Worm (Caenorhabditis elegans) whole organism, L2 larva: ENCODE data around the gene hlh-34.

Source experiments
- C34F6.9 ChIP-seq: fragments of 150-350 bp; optimal IDR thresholded peaks from 2 replicates; lab custom pipeline; 2014; ENCODE audit warnings: missing biosample characterization, missing genetic modification characterization
- F13H6.1 ChIP-seq: sonication (generic microtip); optimal IDR thresholded peaks from 2 replicates; lab custom pipeline; 2016; ENCODE audit warnings: missing genetic modification characterization, missing compliant biosample characterization
- R02D3.7 ChIP-seq: fragments of 150-350 bp; optimal IDR thresholded peaks from 2 replicates; lab custom pipeline; 2014; ENCODE audit warnings: missing biosample characterization, missing genetic modification characterization
- alr-1 ChIP-seq: fragments of 150-350 bp; optimal IDR thresholded peaks from 2 replicates; lab custom pipeline; 2014; ENCODE audit warnings: missing biosample characterization, missing genetic modification characterization
- aly-2 ChIP-seq: fragments of 150-350 bp; optimal IDR thresholded peaks from 2 replicates; lab custom pipeline; 2014; ENCODE audit warnings: missing biosample characterization, missing genetic modification characterization
- ama-1 ChIP-seq: fragments of 150-350 bp; optimal IDR thresholded peaks from 2 replicates; lab custom pipeline; 2018; ENCODE audit warnings: inconsistent platforms
- blmp-1 ChIP-seq: sonication (generic microtip); optimal IDR thresholded peaks from 2 replicates; lab custom pipeline; 2017; ENCODE audit warnings: missing genetic modification characterization, mild to moderate bottlenecking, missing compliant biosample characterization, antibody characterized with exemption, moderate library complexity; ENCODE audit not compliant: insufficient read depth
- ceh-16 ChIP-seq: fragments of 150-350 bp; optimal IDR thresholded peaks from 2 replicates; lab custom pipeline; 2014; ENCODE audit warnings: missing biosample characterization, missing genetic modification characterization
- ceh-82 ChIP-seq: fragments of 150-350 bp; optimal IDR thresholded peaks from 2 replicates; lab custom pipeline; 2014; ENCODE audit warnings: missing biosample characterization, missing genetic modification characterization
- dmd-4 ChIP-seq: sonication (generic microtip); optimal IDR thresholded peaks from 2 replicates; lab custom pipeline; 2017; ENCODE audit warnings: missing biosample characterization, missing genetic modification characterization
- egl-27 ChIP-seq: sonication (generic microtip); optimal IDR thresholded peaks from 3 replicates; lab custom pipeline; 2017; ENCODE audit warnings: missing biosample characterization, missing genetic modification reagents, missing genetic modification characterization
- elt-1 ChIP-seq: fragments of 150-350 bp; optimal IDR thresholded peaks from 2 replicates; lab custom pipeline; 2014; ENCODE audit warnings: missing biosample characterization, missing genetic modification characterization
- fos-1 ChIP-seq: fragments of 150-350 bp; optimal IDR thresholded peaks from 2 replicates; lab custom pipeline; 2014; ENCODE audit warnings: missing biosample characterization, missing genetic modification characterization
- gmeb-1 ChIP-seq: fragments of 150-350 bp; optimal IDR thresholded peaks from 2 replicates; lab custom pipeline; 2014; ENCODE audit warnings: missing biosample characterization, missing genetic modification characterization
- lin-11 ChIP-seq: fragments of 150-350 bp; sonication (generic microtip); optimal IDR thresholded peaks from 2 replicates; lab custom pipeline; 2014; ENCODE audit warnings: missing biosample characterization, missing genetic modification characterization, inconsistent platforms, mixed read lengths
- lin-13 ChIP-seq: fragments of 150-350 bp; optimal IDR thresholded peaks from 2 replicates; lab custom pipeline; 2014; ENCODE audit warnings: missing biosample characterization, missing genetic modification reagents, missing genetic modification characterization
- mdl-1 ChIP-seq, 2 experiments: fragments of 150-350 bp in 1 of 2; sonication (generic microtip) in 1 of 2; optimal IDR thresholded peaks; 2 replicates each; lab custom pipeline; 2017; ENCODE audit warnings: missing biosample characterization in 2 of 2, missing genetic modification characterization in 2 of 2
- nhr-10 ChIP-seq: sonication (generic microtip); optimal IDR thresholded peaks from 2 replicates; lab custom pipeline; 2017; ENCODE audit warnings: missing biosample characterization, missing genetic modification characterization
- nhr-12 ChIP-seq: fragments of 150-350 bp; optimal IDR thresholded peaks from 2 replicates; lab custom pipeline; 2014; ENCODE audit warnings: missing biosample characterization, missing genetic modification characterization
- nhr-129 ChIP-seq: fragments of 150-350 bp; optimal IDR thresholded peaks from 2 replicates; lab custom pipeline; 2014; ENCODE audit warnings: missing biosample characterization, missing genetic modification characterization
- nhr-21 ChIP-seq: fragments of 150-350 bp; optimal IDR thresholded peaks from 2 replicates; lab custom pipeline; 2014; ENCODE audit warnings: missing biosample characterization, missing genetic modification characterization
- nhr-23 ChIP-seq: fragments of 150-350 bp; optimal IDR thresholded peaks from 2 replicates; lab custom pipeline; 2014; ENCODE audit warnings: missing biosample characterization, missing genetic modification reagents, missing genetic modification characterization
- nhr-237 ChIP-seq: fragments of 150-350 bp; optimal IDR thresholded peaks from 2 replicates; lab custom pipeline; 2014; ENCODE audit warnings: missing biosample characterization, missing genetic modification characterization
- nhr-6 ChIP-seq: fragments of 150-350 bp; optimal IDR thresholded peaks from 2 replicates; lab custom pipeline; 2014; ENCODE audit warnings: missing biosample characterization, missing genetic modification characterization
- nhr-77 ChIP-seq: fragments of 150-350 bp; optimal IDR thresholded peaks from 2 replicates; lab custom pipeline; 2014; ENCODE audit warnings: missing biosample characterization, missing genetic modification characterization
- peb-1 ChIP-seq: fragments of 150-350 bp; optimal IDR thresholded peaks from 2 replicates; lab custom pipeline; 2014; ENCODE audit warnings: missing biosample characterization, missing genetic modification characterization
- skn-1 ChIP-seq: sonication (generic microtip); optimal IDR thresholded peaks from 2 replicates; lab custom pipeline; 2017; ENCODE audit warnings: missing biosample characterization, missing genetic modification characterization
- sma-3 ChIP-seq: sonication (generic microtip); optimal IDR thresholded peaks from 2 replicates; lab custom pipeline; 2016; ENCODE audit warnings: missing genetic modification reagents, missing genetic modification characterization, missing compliant biosample characterization
- sma-9 ChIP-seq, 2 experiments: fragments of 150-350 bp in 1 of 2; sonication (generic microtip) in 1 of 2; optimal IDR thresholded peaks; 2 replicates each; lab custom pipeline; 2014 to 2016; ENCODE audit warnings: missing genetic modification characterization in 2 of 2, mild to moderate bottlenecking in 1 of 2, missing biosample characterization in 1 of 2, missing compliant biosample characterization in 1 of 2, missing genetic modification reagents in 1 of 2, moderate library complexity in 1 of 2
- unc-39 ChIP-seq: fragments of 150-350 bp; optimal IDR thresholded peaks from 2 replicates; lab custom pipeline; 2014; ENCODE audit warnings: missing biosample characterization, missing genetic modification characterization
- unc-55 ChIP-seq: fragments of 150-350 bp; sonication (generic microtip); optimal IDR thresholded peaks from 3 replicates; lab custom pipeline; 2014; ENCODE audit warnings: missing biosample characterization, missing genetic modification reagents, missing genetic modification characterization
- unc-62 ChIP-seq: fragments of 150-350 bp; optimal IDR thresholded peaks from 2 replicates; lab custom pipeline; 2014; ENCODE audit warnings: missing biosample characterization, missing genetic modification reagents, missing genetic modification characterization
- zag-1 ChIP-seq: fragments of 150-350 bp; optimal IDR thresholded peaks from 2 replicates; lab custom pipeline; 2014; ENCODE audit warnings: missing biosample characterization, missing genetic modification characterization
- ztf-1 ChIP-seq: fragments of 200-800 bp; sonication (Bioruptor generic); conservative IDR thresholded peaks from 2 replicates; pipeline ENCODE4 v1.3.6; 2022; ENCODE audit warnings: missing genetic modification characterization, missing compliant biosample characterization
- ztf-11 ChIP-seq: sonication (generic microtip); optimal IDR thresholded peaks from 2 replicates; lab custom pipeline; 2017; ENCODE audit warnings: missing biosample characterization, missing genetic modification characterization
- ztf-4 ChIP-seq: fragments of 150-350 bp; optimal IDR thresholded peaks from 2 replicates; lab custom pipeline; 2014; ENCODE audit warnings: missing biosample characterization, missing genetic modification characterization

Gene hlh-34

DNA sequence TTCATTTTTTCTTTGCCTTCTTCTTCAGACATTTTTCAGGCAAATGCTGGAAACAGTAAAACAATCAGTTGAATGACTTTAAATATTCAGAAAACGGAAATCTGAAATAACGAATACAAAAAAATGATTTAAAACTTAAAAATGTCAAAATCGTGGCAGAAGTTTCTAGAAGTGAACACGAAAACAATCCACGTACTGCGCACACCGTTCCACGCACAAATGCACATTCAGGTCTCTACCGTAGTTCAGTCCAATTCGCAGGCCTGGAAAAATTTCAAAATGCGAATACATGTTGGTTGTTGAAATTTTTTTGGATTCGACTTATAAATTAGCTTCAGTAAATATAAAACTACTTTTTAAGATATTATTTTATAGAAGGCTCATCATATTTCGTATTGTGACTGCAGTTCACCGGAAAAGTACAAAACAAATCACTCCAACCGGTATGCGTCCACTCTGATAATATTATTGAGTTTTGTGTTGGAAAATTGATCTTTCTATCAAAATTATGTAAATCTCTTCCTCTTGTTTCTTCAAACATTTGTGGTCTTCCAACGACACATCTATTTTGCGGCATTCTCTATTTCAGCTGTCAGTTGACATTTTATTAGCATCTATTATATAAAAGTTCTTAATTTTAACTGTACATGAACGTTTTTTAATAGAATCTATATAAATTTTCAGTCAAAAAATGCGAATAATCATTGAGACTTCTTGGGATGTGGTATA lies 35.1 kb downstream of the hlh-34 start, which contains the start of the genes mip-2 and F58G11.4:
TSS of gene mip-2 (minus strand) at position 48 of the 729 bp plus-strand sequence.
TSS of gene F58G11.4 (plus strand) at position 679 of the 729 bp plus-strand sequence.
- TF ChIP-seq C34F6.9 (tag; lab: Kevin White, UChicago) (no peak), nhr-237 (tag; lab: Kevin White, UChicago) (no peak), ztf-4 (no peak), lin-13 (GFP tag; lab: Kevin White, UChicago) (no peak), lin-11 (tag; lab: Kevin White, UChicago) (no peak), sma-3 (GFP tag; lab: Kevin White, UChicago) (no peak), zag-1 (tag; lab: Kevin White, UChicago) (no peak), ama-1 (no peak), dmd-4 (no peak), nhr-10 (no peak), nhr-21 (tag; lab: Kevin White, UChicago) (no peak), unc-62 (GFP tag; lab: Kevin White, UChicago) (no peak), F13H6.1 (no peak), gmeb-1 (tag; lab: Kevin White, UChicago) (no peak), blmp-1 (tag; lab: Kevin White, UChicago) (no peak), skn-1 (no peak), nhr-23 (tag; lab: Kevin White, UChicago) (no peak), ceh-82 (no peak)

ce11 chrV:13669170-13669569 lies 38.0 kb downstream of the hlh-34 start:
- TF ChIP-seq ztf-1 (GFP tag; lab: Robert Waterston, UW) (no peak), mdl-1 (tag; optimal IDR thresholded peaks at IDR 0.05; lab: Kevin White, UChicago) (no peak), nhr-6 (no peak), nhr-77 (tag; lab: Kevin White, UChicago) (no peak), unc-62 (GFP tag; lab: Kevin White, UChicago) (no peak), nhr-129 (tag; lab: Kevin White, UChicago) (no peak), C34F6.9 (tag; lab: Kevin White, UChicago) (no peak), egl-27 (tag; lab: Kevin White, UChicago) (no peak), nhr-237 (tag; lab: Kevin White, UChicago) (no peak), unc-39 (tag; lab: Kevin White, UChicago) (no peak), ama-1 (no peak), nhr-21 (tag; lab: Kevin White, UChicago) (no peak), nhr-10 (no peak), nhr-12 (no peak), alr-1 (no peak)
- TF ChIP-seq, all 48 proteins: peak for 0

ce11 chrV:13668337-13668736 lies 38.9 kb downstream of the hlh-34 start:
- no peak for TF ChIP-seq elt-1 (tag; lab: Kevin White, UChicago)

ce11 chrV:13666460-13666859 lies 40.7 kb downstream of the hlh-34 start:
- TF ChIP-seq unc-55 (GFP tag; lab: Kevin White, UChicago) (no peak), peb-1 (tag; lab: Kevin White, UChicago) (no peak), fos-1 (tag; lab: Kevin White, UChicago) (no peak), ztf-11 (no peak), R02D3.7 (tag; lab: Kevin White, UChicago) (no peak), gmeb-1 (tag; lab: Kevin White, UChicago) (no peak), zag-1 (tag; lab: Kevin White, UChicago) (no peak), skn-1 (no peak), sma-3 (GFP tag; lab: Kevin White, UChicago) (no peak), nhr-21 (tag; lab: Kevin White, UChicago) (no peak), elt-1 (tag; lab: Kevin White, UChicago) (no peak), aly-2 (tag; lab: Kevin White, UChicago) (no peak), ztf-1 (GFP tag; lab: Robert Waterston, UW) (no peak), lin-11 (tag; lab: Kevin White, UChicago) (no peak), nhr-10 (no peak), egl-27 (tag; lab: Kevin White, UChicago) (no peak)

DNA sequence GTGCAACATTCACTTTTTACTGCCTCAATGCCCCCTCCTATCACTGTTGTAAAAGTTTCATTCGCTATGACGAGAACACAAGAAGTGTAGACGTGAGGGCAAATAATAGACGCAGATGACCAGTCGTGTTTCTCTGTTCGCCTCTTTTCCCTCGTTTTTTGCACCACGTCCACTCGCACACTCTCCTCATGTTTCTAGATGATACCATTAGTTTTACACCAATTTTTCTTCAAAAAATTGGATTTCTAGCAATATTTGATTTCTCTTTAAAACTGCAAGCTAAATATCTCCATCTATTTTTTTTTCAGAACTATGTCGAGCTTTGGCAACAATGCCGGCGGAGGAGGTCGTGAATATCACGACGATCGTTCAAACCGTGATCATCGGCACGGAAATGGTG lies 42.1 kb downstream of the hlh-34 start, which contains the start of gene rde-12:
TSS of gene rde-12 (plus strand) at position 301 of the 400 bp plus-strand sequence.
- peak; percentile 40 for TF ChIP-seq fos-1 (tag; lab: Kevin White, UChicago)
- TF ChIP-seq nhr-10, result no peak
- no peak for TF ChIP-seq ceh-16 (tag; lab: Kevin White, UChicago)
- no peak for TF ChIP-seq ztf-4
- TF ChIP-seq lin-11 (tag; lab: Kevin White, UChicago), result no peak
- TF ChIP-seq elt-1 (tag; lab: Kevin White, UChicago), result no peak
- no peak for TF ChIP-seq sma-9 (GFP tag; optimal IDR thresholded peaks at IDR 0.05; lab: Kevin White, UChicago)
- no peak for TF ChIP-seq sma-9 (tag; optimal IDR thresholded peaks at IDR 0.05; lab: Kevin White, UChicago)
